Worm (Caenorhabditis elegans): Measurements from ENCODE around the gene cec-4.
A peak's percentile ranks its signal among the peaks of the same experiment; 100 is the strongest.

Gene cec-4

DNA sequence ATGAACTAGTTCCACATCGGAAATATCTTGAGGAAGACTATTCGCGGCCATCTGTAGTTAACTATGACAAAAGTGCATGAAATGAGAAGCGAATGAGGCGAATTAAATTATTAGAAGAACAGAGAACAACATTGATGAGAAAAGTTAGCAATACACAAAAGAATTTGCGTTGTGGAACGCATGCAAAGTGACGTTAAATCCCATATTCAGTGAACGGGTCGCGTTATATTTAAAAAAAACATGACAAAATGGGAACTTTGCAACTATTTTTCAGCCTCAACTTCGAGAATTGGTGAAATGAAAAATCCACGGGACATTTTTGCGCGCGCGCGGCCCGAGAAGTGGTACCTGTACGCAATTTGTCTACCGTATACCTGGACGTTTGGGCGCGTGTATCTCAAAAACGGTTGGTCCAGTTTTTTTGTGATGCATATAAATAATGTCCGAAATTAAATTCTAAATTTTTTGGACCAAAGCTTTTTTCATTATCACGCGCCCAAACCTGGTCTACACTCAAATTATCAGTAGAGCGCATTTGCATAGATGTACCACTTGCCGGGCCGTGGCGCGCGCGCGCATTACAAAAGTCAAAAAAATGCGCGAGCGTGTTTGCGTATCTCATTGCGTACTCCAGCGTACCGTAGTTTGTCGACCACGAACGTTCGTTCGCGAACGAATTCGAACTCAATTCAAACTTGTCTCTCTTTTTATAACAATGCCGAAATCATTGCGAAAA is 27.5 kb upstream of the cec-4 start, which contains the start of the genes cdd-2 and oef-1 (continued):
- TF ChIP-seq nfyb-1 (GFP tag; IDR thresholded peaks at IDR 0.05) (peak; percentile 62; the same call in 1 of the 2 replicates), madf-6 (GFP tag; IDR thresholded peaks at IDR 0.05) (peak; percentile 98), egrh-3 (GFP tag; IDR thresholded peaks at IDR 0.05) (0 out of 2 replicates have a peak, but pooled peaks have one; percentile 25), athp-1 (tag; optimal IDR thresholded peaks at IDR 0.05) (peak; percentile 76), pbrm-1 (GFP tag; IDR thresholded peaks at IDR 0.05) (peak; percentile 88), dpff-1 (tag; optimal IDR thresholded peaks at IDR 0.05) (no peak), hsf-1 (GFP tag; IDR thresholded peaks at IDR 0.05) (peak; percentile 87), lsl-1 (GFP tag; optimal IDR thresholded peaks at IDR 0.05) (peak; percentile 96), tlf-1 (GFP tag; optimal IDR thresholded peaks at IDR 0.05) (peak; percentile 85), nhr-90 (tag; optimal IDR thresholded peaks at IDR 0.05) (no peak), Y67H2A.10 (GFP tag; conservative IDR thresholded peaks at IDR 0.05) (peak; percentile 56; the same call in 1 of the 2 replicates), chd-7 (tag; optimal IDR thresholded peaks at IDR 0.05) (no peak), xnd-1 (tag; optimal IDR thresholded peaks at IDR 0.05) (peak; percentile 87), repo-1 (tag; optimal IDR thresholded peaks at IDR 0.05) (no peak), mcd-1 (GFP tag; IDR thresholded peaks at IDR 0.05) (peak; percentile 94), F52B5.7 (tag; optimal IDR thresholded peaks at IDR 0.05) (no peak), lin-26 (GFP tag; IDR thresholded peaks at IDR 0.05) (peak; percentile 73; the same call in 1 of the 2 replicates), F39B2.1 (GFP tag; IDR thresholded peaks at IDR 0.05) (no peak), ZK185.1 (tag; optimal IDR thresholded peaks at IDR 0.05; ENCODE audit: poor library complexity, severe bottlenecking) (no peak), lin-54 (GFP tag; optimal IDR thresholded peaks at IDR 0.05) (peak; percentile 76), hrde-1 (tag; optimal IDR thresholded peaks at IDR 0.05; ENCODE audit: borderline replicate concordance) (peak; percentile 10), dpl-1 (GFP tag; optimal IDR thresholded peaks at IDR 0.05) (peak; percentile 65), him-1 (tag; optimal IDR thresholded peaks at IDR 0.05) (peak; percentile 31), F10E7.11 (tag; optimal IDR thresholded peaks at IDR 0.05) (no peak), attf-3 (GFP tag; conservative IDR thresholded peaks at IDR 0.05) (peak; percentile 58), lin-35 (GFP tag; optimal IDR thresholded peaks at IDR 0.05) (no peak), efl-1 (GFP tag; optimal IDR thresholded peaks at IDR 0.05) (peak; percentile 92), B0035.1 (tag; optimal IDR thresholded peaks at IDR 0.05) (no peak), aptf-3 (GFP tag; IDR thresholded peaks at IDR 0.05) (no peak; the same call in 1 of the 2 replicates), ceh-100 (GFP tag; IDR thresholded peaks at IDR 0.05) (peak; percentile 78), F33H1.4 (GFP tag; IDR thresholded peaks at IDR 0.05) (peak; percentile 85), snpc-4 (GFP tag; optimal IDR thresholded peaks at IDR 0.05) (no peak), snpc-4 (tag; optimal IDR thresholded peaks at IDR 0.05) (peak in 3 of 4 experiments; percentile 18 to 61 (median 48)), Y53G8AR.9 (GFP tag; conservative IDR thresholded peaks at IDR 0.05) (peak; percentile 77; the same call in 1 of the 2 replicates), rec-8 (tag; optimal IDR thresholded peaks at IDR 0.05) (no peak), B0019.2 (GFP tag; conservative IDR thresholded peaks at IDR 0.05) (peak; percentile 95), T07F8.4 (tag; optimal IDR thresholded peaks at IDR 0.05) (no peak), ceh-91 (GFP tag; IDR thresholded peaks at IDR 0.05) (peak; percentile 99), unc-130 (GFP tag; optimal IDR thresholded peaks at IDR 0.05) (peak; percentile 44), cebp-2 (GFP tag; IDR thresholded peaks at IDR 0.05) (0 out of 2 replicates have a peak, but pooled peaks have one; percentile 16), hmg-1.2 (GFP tag; IDR thresholded peaks at IDR 0.05) (peak; percentile 81), mes-4 (tag; optimal IDR thresholded peaks at IDR 0.05) (no peak), madf-3 (GFP tag; IDR thresholded peaks at IDR 0.05) (peak; percentile 96), Y95B8A.8 (GFP tag; IDR thresholded peaks at IDR 0.05) (peak; percentile 95), dox-1 (GFP tag; IDR thresholded peaks at IDR 0.05) (peak; percentile 96), lsy-27 (tag; optimal IDR thresholded peaks at IDR 0.05; ENCODE audit: borderline replicate concordance, insufficient read depth) (no peak)
